Worm (Caenorhabditis elegans): ENCODE results near the gene fbxa-80.

fbxa-80 gene

ce11 chrIII:1308887-1309286, 6.1 kb downstream of the fbxa-80 start, which contains the start of gene Y82E9BL.12:
Y82E9BL.12 (plus strand) TSS chrIII:1309187.
- TF ChIP-seq Y53F4B.3 (GFP tag; IDR thresholded peaks at IDR 0.05) (no peak), lsy-27 (tag; optimal IDR thresholded peaks at IDR 0.05; ENCODE audit: borderline replicate concordance, insufficient read depth) (no peak), snpc-3.4 (tag; optimal IDR thresholded peaks at IDR 0.05) (no peak), hlh-26 (GFP tag; conservative IDR thresholded peaks at IDR 0.05) (no peak), him-1 (tag; optimal IDR thresholded peaks at IDR 0.05) (no peak), ztf-3 (GFP tag; optimal IDR thresholded peaks at IDR 0.05) (no peak), cebp-1 (GFP tag; IDR thresholded peaks at IDR 0.05) (no peak), cebp-1 (tag; optimal IDR thresholded peaks at IDR 0.05) (no peak), dox-1 (GFP tag; IDR thresholded peaks at IDR 0.05) (no peak), lin-54 (GFP tag; optimal IDR thresholded peaks at IDR 0.05) (no peak), nfya-2 (GFP tag; IDR thresholded peaks at IDR 0.05) (no peak)

DNA sequence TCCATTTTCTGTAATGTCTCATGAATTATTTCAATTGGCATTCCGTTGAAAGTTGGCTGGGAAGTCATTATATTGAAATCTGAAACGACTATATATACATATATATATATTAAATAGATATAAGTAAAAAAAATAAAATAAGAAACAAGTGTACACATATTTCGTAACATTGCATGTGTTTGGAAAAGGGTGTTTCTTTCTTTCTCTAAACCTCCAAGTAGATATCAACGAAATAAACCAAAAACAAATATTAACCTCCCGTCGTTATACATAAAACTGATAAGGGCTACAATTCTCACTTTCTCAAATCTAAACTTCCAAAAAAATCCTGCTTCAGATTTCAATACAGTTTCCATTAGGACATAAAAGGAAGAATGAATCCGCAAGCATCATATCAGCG, 6.8 kb downstream of the fbxa-80 start, which contains the start of gene fbxa-79:
Gene fbxa-79, minus strand, starts transcription at position 86 of the 400 bp plus-strand sequence.
- TF ChIP-seq nhr-80 (tag; optimal IDR thresholded peaks at IDR 0.05) = peak; percentile 36
- TF ChIP-seq mcd-1 (GFP tag; IDR thresholded peaks at IDR 0.05) = no peak
- TF ChIP-seq nhr-120 (GFP tag; IDR thresholded peaks at IDR 0.05) = no peak
- TF ChIP-seq cebp-1 (GFP tag; IDR thresholded peaks at IDR 0.05) = peak; percentile 91
- TF ChIP-seq cebp-1 (tag; optimal IDR thresholded peaks at IDR 0.05) = peak; percentile 93
- no peak for TF ChIP-seq pbrm-1 (GFP tag; IDR thresholded peaks at IDR 0.05)
- no peak for TF ChIP-seq nfyb-1 (GFP tag; IDR thresholded peaks at IDR 0.05)
- no peak for TF ChIP-seq attf-6 (GFP tag; IDR thresholded peaks at IDR 0.05)
- no peak for TF ChIP-seq Y53G8AR.9 (GFP tag; conservative IDR thresholded peaks at IDR 0.05)
- no peak for TF ChIP-seq K11D2.4 (GFP tag; IDR thresholded peaks at IDR 0.05)
- TF ChIP-seq snpc-1.1 (tag; optimal IDR thresholded peaks at IDR 0.05; ENCODE audit: insufficient read depth) = no peak

- peak; percentile 84 for TF ChIP-seq hmg-1.2 (GFP tag; IDR thresholded peaks at IDR 0.05)
- TF ChIP-seq snpc-1.3 (tag; optimal IDR thresholded peaks at IDR 0.05; ENCODE audit: insufficient read depth) = no peak
- TF ChIP-seq ceh-79 (tag; optimal IDR thresholded peaks at IDR 0.05) = no peak
- TF ChIP-seq Y56A3A.18 (GFP tag; IDR thresholded peaks at IDR 0.05) = no peak
- no peak for TF ChIP-seq lsy-27 (tag; optimal IDR thresholded peaks at IDR 0.05; ENCODE audit: borderline replicate concordance, insufficient read depth)
Observed at ce11 chrIII:1307333-1307732, 7.7 kb downstream of the fbxa-80 start.

DNA sequence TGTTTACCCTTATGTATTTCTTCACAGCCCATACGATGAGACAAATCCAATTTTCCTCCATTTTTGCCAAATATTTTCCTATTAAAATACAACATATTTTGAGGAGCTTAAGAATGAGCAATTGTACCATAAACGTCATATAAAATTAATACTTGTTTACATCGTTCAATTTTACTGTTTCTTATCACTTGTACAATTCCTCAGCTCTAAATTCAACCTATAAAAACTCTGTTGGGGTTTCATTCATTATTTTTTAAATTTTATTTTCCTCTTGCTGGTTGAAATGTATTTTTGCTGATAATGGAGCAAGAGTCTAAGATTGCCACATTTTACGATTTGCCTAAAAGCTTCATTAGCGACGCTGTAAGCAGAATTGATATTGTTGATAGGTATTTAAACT, 11.6 kb downstream of the fbxa-80 start, which contains the start of gene fbxa-75:
Gene fbxa-75, plus strand, starts transcription at position 301 of the 400 bp plus-strand sequence.
- TF ChIP-seq F33H1.4 (GFP tag; IDR thresholded peaks at IDR 0.05) (no peak), hrde-1 (tag; optimal IDR thresholded peaks at IDR 0.05; ENCODE audit: borderline replicate concordance) (no peak), ztf-3 (GFP tag; optimal IDR thresholded peaks at IDR 0.05) (no peak), D2030.7 (GFP tag; IDR thresholded peaks at IDR 0.05) (no peak), F57A8.1 (GFP tag; optimal IDR thresholded peaks at IDR 0.05) (no peak), nfya-2 (GFP tag; IDR thresholded peaks at IDR 0.05) (no peak), lin-26 (GFP tag; IDR thresholded peaks at IDR 0.05) (no peak), attf-3 (GFP tag; conservative IDR thresholded peaks at IDR 0.05) (no peak), madf-3 (GFP tag; IDR thresholded peaks at IDR 0.05) (no peak), F37B4.10 (GFP tag; IDR thresholded peaks at IDR 0.05) (no peak), F23B12.7 (tag; optimal IDR thresholded peaks at IDR 0.05; ENCODE audit: insufficient read depth) (no peak), F55B11.4 (tag; optimal IDR thresholded peaks at IDR 0.05; ENCODE audit: borderline replicate concordance, insufficient read depth) (no peak), F52B5.7 (tag; optimal IDR thresholded peaks at IDR 0.05) (no peak), unc-130 (GFP tag; optimal IDR thresholded peaks at IDR 0.05) (no peak)
